Worm (Caenorhabditis elegans) whole organism, L4 larva: Measurements from ENCODE around the gene ivns-1.

Source experiments
- F37D6.2 ChIP-seq: sonication (generic microtip); optimal IDR thresholded peaks from 2 replicates; lab custom pipeline; 2016; ENCODE audit warnings: mild to moderate bottlenecking, missing genetic modification characterization, missing compliant biosample characterization
- Y105C5A.15 ChIP-seq: fragments of 200-800 bp; sonication (Bioruptor generic); IDR thresholded peaks from 2 replicates; pipeline ENCODE4 v1.3.6; 2022; ENCODE audit warnings: missing genetic modification characterization, missing compliant biosample characterization
- Y75B8A.6 ChIP-seq: fragments of 200-800 bp; sonication (Bioruptor generic); IDR thresholded peaks from 2 replicates; pipeline ENCODE4 v1.3.6; 2022; ENCODE audit warnings: missing genetic modification reagents, missing genetic modification characterization, missing compliant biosample characterization
- aha-1 ChIP-seq: fragments of 150-350 bp; peaks from one replicate; lab custom pipeline; 2014; ENCODE audit warnings: missing biosample characterization, missing genetic modification characterization
- attf-4 ChIP-seq: sonication (generic microtip); optimal IDR thresholded peaks from 3 replicates; lab custom pipeline; 2017; ENCODE audit warnings: missing biosample characterization, missing genetic modification characterization
- ceh-20 ChIP-seq: fragments of 200-800 bp; sonication (Bioruptor generic); IDR thresholded peaks from 2 replicates; pipeline ENCODE4 v1.3.6; 2022; ENCODE audit warnings: missing genetic modification reagents, missing genetic modification characterization, missing compliant biosample characterization
- ceh-32 ChIP-seq: sonication (generic microtip); optimal IDR thresholded peaks from 2 replicates; lab custom pipeline; 2016; ENCODE audit warnings: mild to moderate bottlenecking, missing genetic modification characterization, missing compliant biosample characterization; ENCODE audit not compliant: poor library complexity
- ceh-82 ChIP-seq: sonication (generic microtip); optimal IDR thresholded peaks from 2 replicates; lab custom pipeline; 2017; ENCODE audit warnings: missing biosample characterization, missing genetic modification characterization
- ces-1 ChIP-seq: fragments of 150-350 bp; sonication (generic microtip); optimal IDR thresholded peaks from 4 replicates; lab custom pipeline; 2014; ENCODE audit warnings: missing biosample characterization, missing genetic modification reagents, missing genetic modification characterization
- cey-2 ChIP-seq: sonication (generic microtip); optimal IDR thresholded peaks from 3 replicates; lab custom pipeline; 2017; ENCODE audit warnings: missing genetic modification characterization, mild to moderate bottlenecking, missing compliant biosample characterization, antibody characterized with exemption, borderline replicate concordance; ENCODE audit not compliant: insufficient read depth
- daf-16 ChIP-seq, 3 experiments: sonication (generic microtip); optimal IDR thresholded peaks; 2 replicates each; lab custom pipeline; 2016 to 2017; ENCODE audit warnings: missing genetic modification characterization in 3 of 3, missing genetic modification reagents in 3 of 3, mild to moderate bottlenecking in 2 of 3, missing compliant biosample characterization in 2 of 3, missing biosample characterization in 1 of 3, moderate library complexity in 1 of 3
- daf-8 ChIP-seq: fragments of 200-800 bp; sonication (Bioruptor generic); IDR thresholded peaks from 2 replicates; pipeline ENCODE4 v1.3.6; 2022; ENCODE audit warnings: missing genetic modification characterization, missing compliant biosample characterization
- dmd-6 ChIP-seq: fragments of 200-800 bp; sonication (Bioruptor generic); IDR thresholded peaks from 2 replicates; pipeline ENCODE4 v1.3.6; 2022; ENCODE audit warnings: missing genetic modification reagents, missing genetic modification characterization, missing compliant biosample characterization
- dve-1 ChIP-seq: sonication (generic microtip); optimal IDR thresholded peaks from 2 replicates; lab custom pipeline; 2017; ENCODE audit warnings: antibody characterized with exemption, mild to moderate bottlenecking, missing genetic modification characterization, missing compliant biosample characterization; ENCODE audit not compliant: insufficient read depth
- egl-43 ChIP-seq: fragments of 200-800 bp; sonication (Bioruptor generic); IDR thresholded peaks from 2 replicates; pipeline ENCODE4 v1.3.6; 2022; ENCODE audit warnings: missing genetic modification reagents, missing genetic modification characterization, missing compliant biosample characterization
- fos-1 ChIP-seq: fragments of 150-350 bp; optimal IDR thresholded peaks from 2 replicates; lab custom pipeline; 2014; ENCODE audit warnings: missing biosample characterization, missing genetic modification characterization
- hif-1 ChIP-seq, 2 experiments: sonication (generic microtip); optimal IDR thresholded peaks; 2 replicates each; lab custom pipeline; 2016 to 2017; ENCODE audit warnings: missing compliant biosample characterization in 2 of 2, missing genetic modification characterization in 2 of 2, missing genetic modification reagents in 2 of 2, missing genotype in 2 of 2, mild to moderate bottlenecking in 1 of 2
- hlh-11 ChIP-seq: fragments of 200-800 bp; sonication (Bioruptor generic); optimal IDR thresholded peaks from 2 replicates; lab custom pipeline; 2018; ENCODE audit warnings: mild to moderate bottlenecking, missing genetic modification characterization, missing compliant biosample characterization
- hlh-30 ChIP-seq: sonication (generic microtip); optimal IDR thresholded peaks from 2 replicates; lab custom pipeline; 2017; ENCODE audit warnings: antibody characterized with exemption, mild to moderate bottlenecking, missing genetic modification characterization, missing compliant biosample characterization; ENCODE audit not compliant: insufficient read depth
- hmg-1.1 ChIP-seq: fragments of 200-800 bp; sonication (Bioruptor generic); IDR thresholded peaks from 2 replicates; pipeline ENCODE4 v1.3.6; 2022; ENCODE audit warnings: missing genetic modification reagents, missing genetic modification characterization, missing compliant biosample characterization
- jun-1 ChIP-seq: fragments of 150-350 bp; optimal IDR thresholded peaks from 2 replicates; lab custom pipeline; 2014; ENCODE audit warnings: missing biosample characterization, missing genetic modification reagents, missing genetic modification characterization
- lin-1 ChIP-seq: fragments of 200-800 bp; sonication (Bioruptor generic); IDR thresholded peaks from 2 replicates; pipeline ENCODE4 v1.3.6; 2022; ENCODE audit warnings: missing genetic modification reagents, missing genetic modification characterization, missing compliant biosample characterization
- lin-13 ChIP-seq: fragments of 150-350 bp; optimal IDR thresholded peaks from 2 replicates; lab custom pipeline; 2014; ENCODE audit warnings: missing biosample characterization, missing genetic modification reagents, missing genetic modification characterization
- lin-15B ChIP-seq: fragments of 150-350 bp; sonication (generic microtip); optimal IDR thresholded peaks from 3 replicates; lab custom pipeline; 2014; ENCODE audit warnings: missing biosample characterization, missing genetic modification characterization
- lin-29 ChIP-seq: fragments of 200-800 bp; sonication (Bioruptor generic); IDR thresholded peaks from 2 replicates; pipeline ENCODE4 v1.3.6; 2022; ENCODE audit warnings: missing genetic modification reagents, missing genetic modification characterization, missing compliant biosample characterization
- lsy-2 ChIP-seq, 2 experiments: fragments of 150-350 bp in 1 of 2; sonication (generic microtip) in 1 of 2; optimal IDR thresholded peaks; 2 replicates each; lab custom pipeline; 2014 to 2017; ENCODE audit warnings: missing biosample characterization in 2 of 2, missing genetic modification characterization in 2 of 2
- madf-9 ChIP-seq: fragments of 200-800 bp; sonication (Bioruptor generic); conservative IDR thresholded peaks from 2 replicates; pipeline ENCODE4 v1.3.6; 2022; ENCODE audit warnings: missing genetic modification reagents, missing genetic modification characterization, missing compliant biosample characterization
- mdl-1 ChIP-seq, 2 experiments: fragments of 150-350 bp in 1 of 2; sonication (generic microtip) in 1 of 2; optimal IDR thresholded peaks; 2 replicates each; lab custom pipeline; 2014 to 2017; ENCODE audit warnings: missing biosample characterization in 2 of 2, missing genetic modification characterization in 2 of 2
- mdt-29 ChIP-seq: fragments of 200-800 bp; sonication (Bioruptor generic); IDR thresholded peaks from 2 replicates; pipeline ENCODE4 v1.3.6; 2022; ENCODE audit warnings: missing genetic modification reagents, missing genetic modification characterization, missing compliant biosample characterization
- mep-1 ChIP-seq: fragments of 150-350 bp; sonication (generic microtip); optimal IDR thresholded peaks from 3 replicates; lab custom pipeline; 2014; ENCODE audit warnings: missing biosample characterization, missing genetic modification characterization
- mes-2 ChIP-seq: sonication (generic microtip); optimal IDR thresholded peaks from 2 replicates; lab custom pipeline; 2016; ENCODE audit warnings: missing genotype, mild to moderate bottlenecking, missing genetic modification characterization, missing compliant biosample characterization; ENCODE audit not compliant: poor library complexity, severe bottlenecking
- mxl-2 ChIP-seq: fragments of 200-800 bp; sonication (Bioruptor generic); conservative IDR thresholded peaks from 2 replicates; pipeline ENCODE4 v1.3.6; 2022; ENCODE audit warnings: missing genetic modification reagents, missing genetic modification characterization, missing compliant biosample characterization
- mxl-3 ChIP-seq: fragments of 200-800 bp; sonication (Bioruptor generic); optimal IDR thresholded peaks from 2 replicates; lab custom pipeline; 2018; ENCODE audit warnings: mild to moderate bottlenecking, missing genetic modification characterization, missing compliant biosample characterization
- nhr-10 ChIP-seq: fragments of 150-350 bp; optimal IDR thresholded peaks from 2 replicates; lab custom pipeline; 2014; ENCODE audit warnings: missing biosample characterization, missing genetic modification characterization
- nhr-102 ChIP-seq: sonication (generic microtip); optimal IDR thresholded peaks from 2 replicates; lab custom pipeline; 2016; ENCODE audit warnings: mild to moderate bottlenecking, missing genetic modification characterization, moderate library complexity, missing compliant biosample characterization
- nhr-25 ChIP-seq: sonication (generic microtip); optimal IDR thresholded peaks from 2 replicates; lab custom pipeline; 2017; ENCODE audit warnings: missing genetic modification characterization, mild to moderate bottlenecking, missing compliant biosample characterization, antibody characterized with exemption, moderate library complexity, borderline replicate concordance; ENCODE audit not compliant: insufficient read depth
- nhr-28 ChIP-seq: fragments of 150-350 bp; optimal IDR thresholded peaks from 2 replicates; lab custom pipeline; 2014; ENCODE audit warnings: missing biosample characterization, missing genetic modification characterization
- nhr-41 ChIP-seq: fragments of 200-800 bp; sonication (Bioruptor generic); IDR thresholded peaks from 2 replicates; pipeline ENCODE4 v1.3.6; 2022; ENCODE audit warnings: missing genetic modification reagents, missing genetic modification characterization, missing compliant biosample characterization
- nhr-48 ChIP-seq: sonication (generic microtip); optimal IDR thresholded peaks from 2 replicates; lab custom pipeline; 2016; ENCODE audit warnings: mild to moderate bottlenecking, missing genetic modification characterization, missing compliant biosample characterization
- nhr-6 ChIP-seq: fragments of 150-350 bp; optimal IDR thresholded peaks from 2 replicates; lab custom pipeline; 2014; ENCODE audit warnings: missing biosample characterization, missing genetic modification characterization
- nhr-77 ChIP-seq: fragments of 150-350 bp; optimal IDR thresholded peaks from 2 replicates; lab custom pipeline; 2014; ENCODE audit warnings: missing biosample characterization, missing genetic modification characterization
- rbr-2 ChIP-seq: sonication (generic microtip); optimal IDR thresholded peaks from 2 replicates; lab custom pipeline; 2016; ENCODE audit warnings: missing genotype, missing genetic modification characterization, missing compliant biosample characterization
- saeg-2 ChIP-seq: fragments of 200-800 bp; sonication (Bioruptor generic); IDR thresholded peaks from 2 replicates; pipeline ENCODE4 v1.3.6; 2022; ENCODE audit warnings: missing genetic modification reagents, missing genetic modification characterization, missing compliant biosample characterization
- snpc-1.2 ChIP-seq: fragments of 200-800 bp; sonication (Bioruptor generic); IDR thresholded peaks from 2 replicates; pipeline ENCODE4 v1.3.6; 2022; ENCODE audit warnings: missing genetic modification reagents, missing genetic modification characterization, missing compliant biosample characterization
- spr-3 ChIP-seq: fragments of 200-800 bp; sonication (Bioruptor generic); optimal IDR thresholded peaks from 2 replicates; lab custom pipeline; 2018; ENCODE audit warnings: mild to moderate bottlenecking, missing genetic modification characterization, missing compliant biosample characterization
- tra-1 ChIP-seq: fragments of 200-800 bp; sonication (Bioruptor generic); IDR thresholded peaks from 2 replicates; pipeline ENCODE4 v1.3.6; 2022; ENCODE audit warnings: missing genetic modification reagents, missing genetic modification characterization, missing compliant biosample characterization
- unc-62 ChIP-seq, 3 experiments: fragments of 150-350 bp in 1 of 3; sonication (generic microtip); optimal IDR thresholded peaks in 2 of 3; peaks in 1 of 3; 1 replicate in 1 of 3; 2 replicates in 2 of 3; lab custom pipeline; 2014 to 2017; ENCODE audit warnings: missing biosample characterization in 3 of 3, missing genetic modification characterization in 3 of 3, missing genetic modification reagents in 3 of 3, missing genotype in 1 of 3

Gene ivns-1

DNA sequence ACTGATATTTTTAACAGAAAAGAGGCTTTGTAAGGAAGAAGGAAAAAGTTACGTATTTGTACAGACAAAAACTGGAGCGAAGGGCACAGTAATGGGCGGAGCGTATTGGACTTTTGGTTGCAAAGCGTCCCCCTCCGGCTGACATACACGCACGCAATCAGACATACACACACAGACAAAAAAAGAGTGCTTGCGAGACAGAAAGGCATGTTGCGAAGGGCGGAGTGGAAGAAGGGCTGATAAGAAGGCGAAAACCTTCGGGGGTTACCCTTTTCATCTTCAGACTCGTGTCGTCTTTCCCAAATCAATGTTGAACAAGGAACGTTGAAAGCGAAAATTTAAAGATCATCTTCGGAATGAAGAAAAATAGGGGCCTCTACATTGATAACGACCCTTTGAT lies 3.6 kb downstream of the ivns-1 start:
- peak; percentile 16 for TF ChIP-seq nhr-6
- TF ChIP-seq F37D6.2 (tag; lab: Kevin White, UChicago), result no peak
- TF ChIP-seq nhr-48 (tag; lab: Kevin White, UChicago), result peak; percentile 85
- no peak for TF ChIP-seq fos-1 (tag; lab: Kevin White, UChicago)
- TF ChIP-seq tra-1 (GFP tag; lab: Robert Waterston, UW), result peak; percentile 87
- no peak for TF ChIP-seq ceh-32
- peak; percentile 72 for TF ChIP-seq nhr-77
- TF ChIP-seq mxl-2, result peak; percentile 61; the same call in 1 of the 2 replicates
- peak; percentile 30 for TF ChIP-seq lin-13 (GFP tag; lab: Kevin White, UChicago)
- no peak for TF ChIP-seq lin-29 (GFP tag; lab: Robert Waterston, UW)
- peak; percentile 88 for TF ChIP-seq mxl-3
- TF ChIP-seq lin-1 (GFP tag; lab: Robert Waterston, UW), result 0 out of 2 replicates have a peak, but pooled peaks have one; percentile 11
- TF ChIP-seq rbr-2 (tag; lab: Kevin White, UChicago), result peak; percentile 18
- no peak for TF ChIP-seq lin-15B (tag; lab: Kevin White, UChicago)
- peak in 1 of 2 experiments; percentile 21 for TF ChIP-seq daf-16 (GFP tag; optimal IDR thresholded peaks at IDR 0.05; lab: Kevin White, UChicago)
- peak; percentile 76 for TF ChIP-seq daf-16 (tag; optimal IDR thresholded peaks at IDR 0.05; lab: Kevin White, UChicago)
- 0 out of 2 replicates have a peak, but pooled peaks have one; percentile 32 for TF ChIP-seq madf-9 (GFP tag; lab: Robert Waterston, UW)
- peak; percentile 89 for TF ChIP-seq nhr-28
- TF ChIP-seq dve-1 (tag; lab: Kevin White, UChicago), result peak; percentile 89
- peak; percentile 27 for TF ChIP-seq cey-2 (tag; lab: Kevin White, UChicago)
- TF ChIP-seq attf-4 (tag; lab: Kevin White, UChicago), result no peak
- TF ChIP-seq mdl-1 (tag; optimal IDR thresholded peaks at IDR 0.05; lab: Kevin White, UChicago), result peak; percentile 80 to 92
- peak; percentile 92 for TF ChIP-seq hlh-11 (tag; lab: Kevin White, UChicago)
- TF ChIP-seq mdt-29, result no peak
- TF ChIP-seq nhr-41, result 0 out of 2 replicates have a peak, but pooled peaks have one; percentile 23
- TF ChIP-seq jun-1 (tag; lab: Kevin White, UChicago), result peak; percentile 20
- TF ChIP-seq aha-1 (tag; lab: Kevin White, UChicago), result peak; percentile 97
- TF ChIP-seq spr-3 (GFP tag; lab: Kevin White, UChicago), result no peak
- peak; percentile 65 for TF ChIP-seq mep-1
- peak; percentile 36; the same call in 1 of the 2 replicates for TF ChIP-seq ceh-20
- peak; percentile 40 for TF ChIP-seq hmg-1.1 (GFP tag; lab: Robert Waterston, UW)
- peak; percentile 24 for TF ChIP-seq nhr-10 (tag; lab: Kevin White, UChicago)
- peak; percentile 72 for TF ChIP-seq hlh-30 (tag; lab: Kevin White, UChicago)
- TF ChIP-seq ceh-82 (tag; lab: Kevin White, UChicago), result no peak
- TF ChIP-seq egl-43, result 0 out of 2 replicates have a peak, but pooled peaks have one; percentile 17
- peak in 1 of 2 experiments; percentile 74 for TF ChIP-seq unc-62 (GFP tag; optimal IDR thresholded peaks at IDR 0.05 in 1 of 2; lab: Kevin White, UChicago)
- TF ChIP-seq unc-62 (tag; optimal IDR thresholded peaks at IDR 0.05; lab: Kevin White, UChicago), result no peak
- TF ChIP-seq mes-2, result peak; percentile 59
- TF ChIP-seq lsy-2 (tag; optimal IDR thresholded peaks at IDR 0.05; lab: Kevin White, UChicago), result peak in 1 of 2 experiments; percentile 31
- TF ChIP-seq saeg-2 (GFP tag; lab: Robert Waterston, UW), result 0 out of 2 replicates have a peak, but pooled peaks have one; percentile 37
- TF ChIP-seq ces-1 (GFP tag; lab: Kevin White, UChicago), result no peak
- TF ChIP-seq nhr-102, result peak; percentile 35
- no peak for TF ChIP-seq daf-8 (GFP tag; lab: Robert Waterston, UW)
- TF ChIP-seq dmd-6 (GFP tag; lab: Robert Waterston, UW), result peak; percentile 89
- TF ChIP-seq nhr-25 (tag; lab: Kevin White, UChicago), result peak; percentile 37
- TF ChIP-seq Y105C5A.15, result no peak
- peak in 1 of 2 experiments; percentile 9 for TF ChIP-seq hif-1 (tag; optimal IDR thresholded peaks at IDR 0.05; lab: Kevin White, UChicago)
- 0 out of 2 replicates have a peak, but pooled peaks have one; percentile 12 for TF ChIP-seq snpc-1.2
- TF ChIP-seq Y75B8A.6 (GFP tag; lab: Robert Waterston, UW), result no peak
